Fruit fly (Drosophila melanogaster) whole organism, embryonic: ENCODE data around the gene kdn.

Experiments
- ATbp ChIP-seq: fragments of 200-800 bp; sonication (Bioruptor generic); optimal IDR thresholded peaks from 2 replicates; lab custom pipeline; 2017; ENCODE audit warnings: missing biosample characterization, mild to moderate bottlenecking, missing genetic modification characterization, missing genetic modification reagents
- Asciz ChIP-seq: fragments of 200-800 bp; sonication (Bioruptor generic); optimal IDR thresholded peaks from 2 replicates; lab custom pipeline; 2017; ENCODE audit warnings: missing biosample characterization, mild to moderate bottlenecking, missing genetic modification characterization, missing genetic modification reagents
- Bgb ChIP-seq: fragments of 200-800 bp; sonication (Bioruptor generic); IDR thresholded peaks from 2 replicates; pipeline ENCODE4 v1.3.6; 2022; ENCODE audit warnings: missing biosample characterization, missing genetic modification characterization; ENCODE audit not compliant: partially characterized antibody
- Blimp-1 ChIP-seq: fragments of 200-800 bp; sonication (Bioruptor generic); optimal IDR thresholded peaks from 3 replicates; lab custom pipeline; 2018; ENCODE audit warnings: missing biosample characterization, missing genetic modification characterization, mild to moderate bottlenecking, moderate library complexity, missing genetic modification reagents
- CG10959 ChIP-seq: fragments of 200-800 bp; sonication (Bioruptor generic); IDR thresholded peaks from 2 replicates; pipeline ENCODE4 v1.3.6; 2022; ENCODE audit warnings: missing biosample characterization, missing genetic modification characterization
- CG11696 ChIP-seq: fragments of 200-800 bp; sonication (Bioruptor generic); IDR thresholded peaks from 2 replicates; pipeline ENCODE4 v1.3.6; 2022; ENCODE audit warnings: missing biosample characterization, missing genetic modification characterization
- CG12155 ChIP-seq: fragments of 200-800 bp; sonication (Bioruptor generic); optimal IDR thresholded peaks from 3 replicates; lab custom pipeline; 2016; ENCODE audit warnings: missing biosample characterization, missing genetic modification characterization
- CG12744 ChIP-seq: fragments of 200-800 bp; sonication (Bioruptor generic); optimal IDR thresholded peaks from 2 replicates; lab custom pipeline; 2016; ENCODE audit warnings: missing biosample characterization, missing genetic modification characterization
- CG13123 ChIP-seq: fragments of 200-800 bp; sonication (Bioruptor generic); optimal IDR thresholded peaks from 2 replicates; lab custom pipeline; 2016; ENCODE audit warnings: missing biosample characterization, missing genetic modification characterization
- CG13775 ChIP-seq: fragments of 200-800 bp; sonication (Bioruptor generic); optimal IDR thresholded peaks from 3 replicates; lab custom pipeline; 2017; ENCODE audit warnings: missing biosample characterization, mild to moderate bottlenecking, missing genetic modification characterization
- CG14014 ChIP-seq: fragments of 200-800 bp; sonication (Bioruptor generic); IDR thresholded peaks from 2 replicates; pipeline ENCODE4 v1.3.6; 2022; ENCODE audit warnings: missing biosample characterization, missing genetic modification characterization
- CG15011 ChIP-seq: fragments of 200-800 bp; sonication (Bioruptor generic); optimal IDR thresholded peaks from 3 replicates; lab custom pipeline; 2018; ENCODE audit warnings: missing biosample characterization, mild to moderate bottlenecking, missing genetic modification characterization
- CG15269 ChIP-seq: fragments of 200-800 bp; sonication (Bioruptor generic); optimal IDR thresholded peaks from 2 replicates; lab custom pipeline; 2018; ENCODE audit warnings: missing biosample characterization, mild to moderate bottlenecking, missing genetic modification characterization, moderate library complexity
- CG15514 ChIP-seq: fragments of 200-800 bp; sonication (Bioruptor generic); optimal IDR thresholded peaks from 3 replicates; lab custom pipeline; 2017; ENCODE audit warnings: missing biosample characterization, missing genetic modification characterization, mild to moderate bottlenecking, moderate library complexity, missing genetic modification reagents
- CG16813 ChIP-seq: fragments of 200-800 bp; sonication (Bioruptor generic); IDR thresholded peaks from 3 replicates; pipeline ENCODE4 v1.3.6; 2022; ENCODE audit warnings: missing biosample characterization, missing genetic modification characterization; ENCODE audit not compliant: partially characterized antibody
- CG34224 ChIP-seq: fragments of 200-800 bp; sonication (Bioruptor generic); IDR thresholded peaks from 3 replicates; pipeline ENCODE4 v1.3.6; 2022; ENCODE audit warnings: missing biosample characterization, missing genetic modification characterization; ENCODE audit not compliant: partially characterized antibody
- CG3726 ChIP-seq: fragments of 200-800 bp; sonication (Bioruptor generic); IDR thresholded peaks from 3 replicates; pipeline ENCODE4, ENCODE4 v1.3.6; 2022; ENCODE audit warnings: missing biosample characterization, missing genetic modification characterization
- CG4820 ChIP-seq: fragments of 200-800 bp; sonication (Bioruptor generic); optimal IDR thresholded peaks from 3 replicates; lab custom pipeline; 2016; ENCODE audit warnings: missing biosample characterization, missing genetic modification characterization
- CG4854 ChIP-seq: fragments of 200-800 bp; sonication (Bioruptor generic); optimal IDR thresholded peaks from 2 replicates; lab custom pipeline; 2016; ENCODE audit warnings: missing biosample characterization, missing genetic modification characterization, inconsistent platforms
- CG7839 ChIP-seq: fragments of 200-800 bp; sonication (Bioruptor generic); optimal IDR thresholded peaks from 3 replicates; lab custom pipeline; 2018; ENCODE audit warnings: missing biosample characterization, mild to moderate bottlenecking, missing genetic modification characterization, moderate library complexity
- CG8388 ChIP-seq: fragments of 200-800 bp; sonication (Bioruptor generic); optimal IDR thresholded peaks from 2 replicates; lab custom pipeline; 2019; ENCODE audit warnings: missing biosample characterization, mild to moderate bottlenecking, missing genetic modification characterization, moderate library complexity
- CG9797 ChIP-seq: fragments of 200-800 bp; sonication (Bioruptor generic); optimal IDR thresholded peaks from 3 replicates; lab custom pipeline; 2018; ENCODE audit warnings: missing biosample characterization, mild to moderate bottlenecking, missing genetic modification characterization
- CoRest ChIP-seq: fragments of 200-800 bp; sonication (Bioruptor generic); optimal IDR thresholded peaks from 3 replicates; lab custom pipeline; 2018; ENCODE audit warnings: missing biosample characterization, mild to moderate bottlenecking, missing genetic modification characterization, moderate library complexity
- Dfd ChIP-seq, 2 experiments: fragments of >200 bp; optimal IDR thresholded peaks; 2 replicates each; lab custom pipeline; 2017; ENCODE audit warnings: missing biosample characterization in 2 of 2, missing genetic modification characterization in 2 of 2
- Dll ChIP-seq: fragments of 200-800 bp; sonication (Bioruptor generic); IDR thresholded peaks from 4 replicates; pipeline ENCODE4 v1.3.6; 2022; ENCODE audit warnings: missing biosample characterization, missing genetic modification characterization; ENCODE audit not compliant: partially characterized antibody
- Eip74EF ChIP-seq, 2 experiments: fragments of 200-800 bp in 1 of 2; fragments of >200 bp in 1 of 2; sonication (Bioruptor generic) in 1 of 2; optimal IDR thresholded peaks; 2 replicates each; lab custom pipeline; 2017 to 2019; ENCODE audit warnings: missing biosample characterization in 2 of 2, missing genetic modification characterization in 2 of 2, mild to moderate bottlenecking in 1 of 2, moderate library complexity in 1 of 2
- Ets97D ChIP-seq: fragments of 200-800 bp; sonication (Bioruptor generic); optimal IDR thresholded peaks from 3 replicates; lab custom pipeline; 2016; ENCODE audit warnings: missing biosample characterization, missing genetic modification characterization
- Fer3 ChIP-seq: fragments of 200-800 bp; sonication (Bioruptor generic); optimal IDR thresholded peaks from 2 replicates; lab custom pipeline; 2018; ENCODE audit warnings: missing biosample characterization, mild to moderate bottlenecking, missing genetic modification characterization, moderate library complexity
- HLH4C ChIP-seq: fragments of 200-800 bp; sonication (Bioruptor generic); IDR thresholded peaks from 3 replicates; pipeline ENCODE4 v1.3.6; 2022; ENCODE audit warnings: missing biosample characterization, missing genetic modification characterization; ENCODE audit not compliant: partially characterized antibody
- Hr39 ChIP-seq: fragments of >200 bp; optimal IDR thresholded peaks from 2 replicates; lab custom pipeline; 2017
- Hsf ChIP-seq: fragments of 200-800 bp; sonication (Bioruptor generic); optimal IDR thresholded peaks from 3 replicates; lab custom pipeline; 2016; ENCODE audit warnings: missing biosample characterization, missing genetic modification characterization
- Med ChIP-seq: fragments of 200-800 bp; sonication (Bioruptor generic); peaks from one replicate; lab custom pipeline; 2016; ENCODE audit warnings: missing biosample characterization, missing genetic modification characterization, mild to moderate bottlenecking, inconsistent platforms, moderate library complexity
- Myb ChIP-seq: fragments of 200-800 bp; sonication (Bioruptor generic); optimal IDR thresholded peaks from 2 replicates; lab custom pipeline; 2016; ENCODE audit warnings: missing biosample characterization, missing genetic modification characterization
- Nf-YB ChIP-seq: fragments of 200-800 bp; sonication (Bioruptor generic); optimal IDR thresholded peaks from 3 replicates; lab custom pipeline; 2019; ENCODE audit warnings: missing biosample characterization, mild to moderate bottlenecking, missing genetic modification characterization, moderate library complexity
- ara ChIP-seq: fragments of 200-800 bp; sonication (Bioruptor generic); IDR thresholded peaks from 2 replicates; pipeline ENCODE4 v1.3.6; 2022; ENCODE audit warnings: missing biosample characterization, missing genetic modification characterization
- cad ChIP-seq: fragments of >200 bp; optimal IDR thresholded peaks from 2 replicates; lab custom pipeline; 2017; ENCODE audit warnings: missing biosample characterization, missing genetic modification characterization
- corto ChIP-seq: fragments of 200-800 bp; sonication (Bioruptor generic); optimal IDR thresholded peaks from 2 replicates; lab custom pipeline; 2016; ENCODE audit warnings: missing biosample characterization, mild to moderate bottlenecking, missing genetic modification characterization, moderate library complexity
- croc ChIP-seq: fragments of 200-800 bp; sonication (Bioruptor generic); conservative IDR thresholded peaks from 3 replicates; pipeline ENCODE4 v1.3.6; 2022; ENCODE audit warnings: missing biosample characterization, missing genetic modification characterization
- dimm ChIP-seq: fragments of 200-800 bp; sonication (Bioruptor generic); IDR thresholded peaks from 2 replicates; pipeline ENCODE4 v1.3.6; 2022; ENCODE audit warnings: missing biosample characterization, missing genetic modification characterization
- ind ChIP-seq: fragments of 200-800 bp; sonication (Bioruptor generic); optimal IDR thresholded peaks from 3 replicates; lab custom pipeline; 2016; ENCODE audit warnings: missing biosample characterization, missing genetic modification characterization
- ken ChIP-seq: fragments of 200-800 bp; sonication (Bioruptor generic); IDR thresholded peaks from 3 replicates; pipeline ENCODE4 v1.3.6; 2022; ENCODE audit warnings: missing biosample characterization, missing genetic modification characterization
- nmo ChIP-seq: fragments of 200-800 bp; sonication (Bioruptor generic); optimal IDR thresholded peaks from 2 replicates; lab custom pipeline; 2018; ENCODE audit warnings: missing biosample characterization, mild to moderate bottlenecking, missing genetic modification characterization, moderate library complexity
- otp ChIP-seq: fragments of 200-800 bp; sonication (Bioruptor generic); IDR thresholded peaks from 3 replicates; pipeline ENCODE4, ENCODE4 v1.3.6; 2022; ENCODE audit warnings: missing biosample characterization, missing genetic modification characterization
- pita ChIP-seq: fragments of 200-800 bp; sonication (Bioruptor generic); optimal IDR thresholded peaks from 2 replicates; lab custom pipeline; 2017; ENCODE audit warnings: missing biosample characterization, mild to moderate bottlenecking, missing genetic modification characterization
- salm ChIP-seq: fragments of 200-800 bp; sonication (Bioruptor generic); optimal IDR thresholded peaks from 2 replicates; lab custom pipeline; 2018; ENCODE audit warnings: missing biosample characterization, mild to moderate bottlenecking, missing genetic modification characterization
- sens ChIP-seq: fragments of 200-800 bp; sonication (Bioruptor generic); peaks from one replicate; lab custom pipeline; 2016; ENCODE audit warnings: missing biosample characterization, missing genetic modification characterization
- seq ChIP-seq: fragments of 200-800 bp; sonication (Bioruptor generic); IDR thresholded peaks from 2 replicates; pipeline ENCODE4 v1.3.6; 2022; ENCODE audit warnings: missing biosample characterization, missing genetic modification characterization
- sima ChIP-seq: fragments of 200-800 bp; sonication (Bioruptor generic); optimal IDR thresholded peaks from 2 replicates; lab custom pipeline; 2016; ENCODE audit warnings: missing biosample characterization, missing genetic modification characterization
- ssp ChIP-seq: fragments of 200-800 bp; sonication (Bioruptor generic); IDR thresholded peaks from 2 replicates; pipeline ENCODE4 v1.3.6; 2022; ENCODE audit warnings: missing biosample characterization, missing genetic modification characterization
- tll ChIP-seq, 2 experiments: fragments of 200-800 bp in 1 of 2; fragments of >200 bp in 1 of 2; sonication (Bioruptor generic) in 1 of 2; optimal IDR thresholded peaks; 2 replicates each; lab custom pipeline; 2017 to 2019; ENCODE audit warnings: missing biosample characterization in 2 of 2, missing genetic modification characterization in 2 of 2, mild to moderate bottlenecking in 1 of 2, moderate library complexity in 1 of 2

kdn gene

DNA sequence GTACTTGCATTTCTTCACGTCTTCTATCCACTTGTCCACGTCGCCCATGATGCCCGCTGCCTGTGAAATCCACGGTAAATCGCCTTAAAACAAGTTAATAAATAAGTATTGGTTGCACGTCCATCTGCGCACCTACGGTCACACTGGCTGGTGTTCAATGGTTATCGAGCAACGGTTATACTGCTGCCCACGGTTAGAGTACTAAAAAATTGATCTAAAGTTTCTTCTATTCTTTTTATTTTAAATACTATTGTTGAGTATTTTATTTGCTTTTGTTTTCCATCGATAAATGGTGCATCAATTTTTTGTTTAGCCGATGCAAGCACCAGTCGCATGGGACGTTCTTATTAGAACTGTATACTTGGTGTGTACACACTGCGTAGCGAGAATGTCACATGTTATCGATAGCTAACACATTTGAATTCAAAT is 22.4 kb downstream of the kdn start, which contains the start of gene PpV:
TSS of gene PpV (minus strand) at position 147 of the 429 bp plus-strand sequence.
- no peak for TF ChIP-seq CG8388
- TF ChIP-seq Fer3 (tag; lab: Kevin White, UChicago), result no peak
- no peak for TF ChIP-seq salm (tag; lab: Kevin White, UChicago)
- TF ChIP-seq CG10959, result no peak
- TF ChIP-seq CG14014 (GFP tag; lab: Robert Waterston, UW), result no peak
- peak; percentile 47 for TF ChIP-seq nmo (GFP tag; lab: Kevin White, UChicago)
- peak; percentile 51 for TF ChIP-seq CG16813 (GFP tag; lab: Robert Waterston, UW)
- no peak for TF ChIP-seq croc
- TF ChIP-seq seq, result no peak
- no peak for TF ChIP-seq ind
- peak; percentile 43 for TF ChIP-seq CoRest (tag; lab: Kevin White, UChicago)
- TF ChIP-seq CG4820 (GFP tag; lab: Kevin White, UChicago), result no peak
- 0 out of 3 replicates have a peak, but pooled peaks have one; percentile 19 for TF ChIP-seq CG34224 (GFP tag; lab: Robert Waterston, UW)
- no peak for TF ChIP-seq CG12155
- TF ChIP-seq sens (GFP tag; lab: Kevin White, UChicago), result peak; percentile 37
- no peak for TF ChIP-seq Nf-YB
- TF ChIP-seq CG15269 (tag; lab: Kevin White, UChicago), result no peak
- peak; percentile 70; the same call in 2 of the 4 replicates for TF ChIP-seq Dll (GFP tag; lab: Robert Waterston, UW)
- TF ChIP-seq Hsf (GFP tag; lab: Kevin White, UChicago), result no peak
- TF ChIP-seq CG13775, result no peak
- peak; percentile 84 for TF ChIP-seq Myb
- TF ChIP-seq pita (GFP tag; lab: Kevin White, UChicago), result peak; percentile 68
- TF ChIP-seq Eip74EF (GFP tag; optimal IDR thresholded peaks at IDR 0.05; lab: Kevin White, UChicago), result no peak
- TF ChIP-seq corto (GFP tag; lab: Kevin White, UChicago), result no peak
- peak; percentile 56; the same call in 1 of the 3 replicates for TF ChIP-seq otp (GFP tag; lab: Robert Waterston, UW)
- TF ChIP-seq cad (GFP tag; lab: Kevin White, UChicago), result no peak
- 0 out of 3 replicates have a peak, but pooled peaks have one; percentile 31 for TF ChIP-seq HLH4C
- peak; percentile 82 for TF ChIP-seq Ets97D (GFP tag; lab: Kevin White, UChicago)
- peak; percentile 89 for TF ChIP-seq CG9797 (GFP tag; lab: Kevin White, UChicago)
- no peak for TF ChIP-seq dimm
- TF ChIP-seq CG4854 (GFP tag; lab: Kevin White, UChicago), result no peak
- no peak for TF ChIP-seq sima (GFP tag; lab: Kevin White, UChicago)
- peak; percentile 24 for TF ChIP-seq Med (GFP tag; lab: Kevin White, UChicago)
- no peak for TF ChIP-seq ara (GFP tag; lab: Robert Waterston, UW)
- no peak for TF ChIP-seq CG3726
- TF ChIP-seq CG12744 (GFP tag; lab: Kevin White, UChicago), result no peak
- peak; percentile 32; the same call in 1 of the 2 replicates for TF ChIP-seq Bgb (GFP tag; lab: Robert Waterston, UW)
- TF ChIP-seq CG11696 (GFP tag; lab: Robert Waterston, UW), result no peak
- TF ChIP-seq Asciz (GFP tag; lab: Kevin White, UChicago), result no peak
- TF ChIP-seq CG15514, result peak; percentile 54
- no peak for TF ChIP-seq CG13123 (GFP tag; lab: Kevin White, UChicago)
- TF ChIP-seq CG7839 (tag; lab: Kevin White, UChicago), result no peak
- no peak for TF ChIP-seq Hr39 (lab: Kevin White, UChicago)
- TF ChIP-seq tll (GFP tag; optimal IDR thresholded peaks at IDR 0.05; lab: Kevin White, UChicago), result no peak
- TF ChIP-seq ssp, result no peak
- TF ChIP-seq ken (GFP tag; lab: Robert Waterston, UW), result no peak
- no peak for TF ChIP-seq CG15011 (GFP tag; lab: Kevin White, UChicago)
- TF ChIP-seq Blimp-1 (GFP tag; lab: Kevin White, UChicago), result no peak
- TF ChIP-seq Dfd (GFP tag; optimal IDR thresholded peaks at IDR 0.05; lab: Kevin White, UChicago), result no peak
- TF ChIP-seq ATbp, result no peak
